Fruit fly (Drosophila melanogaster) whole organism, prepupa: Measurements from ENCODE around the gene NT1.

Source experiments
- Blimp-1 ChIP-seq: fragments of 200-800 bp; sonication (Bioruptor generic); optimal IDR thresholded peaks from 3 replicates; lab custom pipeline; 2017; ENCODE audit warnings: missing biosample characterization, missing genetic modification characterization, mild to moderate bottlenecking, moderate library complexity, missing genetic modification reagents
- CG10669 ChIP-seq: fragments of 200-800 bp; sonication (Bioruptor generic); optimal IDR thresholded peaks from 3 replicates; lab custom pipeline; 2018; ENCODE audit warnings: missing biosample characterization, mild to moderate bottlenecking, missing genetic modification characterization, moderate library complexity
- CG11294 ChIP-seq: fragments of 200-800 bp; sonication (Bioruptor generic); IDR thresholded peaks from 2 replicates; pipeline ENCODE4 v1.3.6; 2022; ENCODE audit warnings: missing biosample characterization, missing genetic modification characterization
- CG11762 ChIP-seq: fragments of 200-800 bp; sonication (Bioruptor generic); optimal IDR thresholded peaks from 3 replicates; lab custom pipeline; 2016; ENCODE audit warnings: missing biosample characterization, missing genetic modification characterization; ENCODE audit not compliant: insufficient read depth
- CG11902 ChIP-seq: fragments of 200-800 bp; sonication (Bioruptor generic); optimal IDR thresholded peaks from 3 replicates; lab custom pipeline; 2016; ENCODE audit warnings: missing biosample characterization, missing genetic modification characterization
- CG1621 ChIP-seq: fragments of 200-800 bp; sonication (Bioruptor generic); optimal IDR thresholded peaks from 3 replicates; lab custom pipeline; 2018; ENCODE audit warnings: missing biosample characterization, mild to moderate bottlenecking, missing genetic modification characterization
- CG16779 ChIP-seq: fragments of 200-800 bp; sonication (Bioruptor generic); optimal IDR thresholded peaks from 3 replicates; lab custom pipeline; 2017; ENCODE audit warnings: missing biosample characterization, mild to moderate bottlenecking, missing genetic modification characterization
- CG32006 ChIP-seq: fragments of 200-800 bp; sonication (Bioruptor generic); optimal IDR thresholded peaks from 3 replicates; lab custom pipeline; 2017; ENCODE audit warnings: missing biosample characterization, mild to moderate bottlenecking, missing genetic modification characterization
- CG3919 ChIP-seq: fragments of 200-800 bp; sonication (Bioruptor generic); optimal IDR thresholded peaks from 3 replicates; lab custom pipeline; 2016; ENCODE audit warnings: missing biosample characterization, missing genetic modification characterization
- CG4318 ChIP-seq: fragments of 200-800 bp; sonication (Bioruptor generic); optimal IDR thresholded peaks from 3 replicates; lab custom pipeline; 2017; ENCODE audit warnings: missing biosample characterization, mild to moderate bottlenecking, missing genetic modification characterization
- CG6163 ChIP-seq: fragments of 200-800 bp; sonication (Bioruptor generic); IDR thresholded peaks from 3 replicates; pipeline ENCODE4 v1.3.6; 2022; ENCODE audit warnings: missing biosample characterization, missing genetic modification characterization
- CG6792 ChIP-seq: fragments of 200-800 bp; sonication (Bioruptor generic); optimal IDR thresholded peaks from 3 replicates; lab custom pipeline; 2016; ENCODE audit warnings: missing biosample characterization, missing genetic modification characterization
- CG6808 ChIP-seq: fragments of 200-800 bp; sonication (Bioruptor generic); optimal IDR thresholded peaks from 3 replicates; lab custom pipeline; 2017; ENCODE audit warnings: missing biosample characterization, missing genetic modification characterization, mild to moderate bottlenecking, moderate library complexity, missing genetic modification reagents
- CG7368 ChIP-seq: fragments of 200-800 bp; sonication (Bioruptor generic); optimal IDR thresholded peaks from 3 replicates; lab custom pipeline; 2016; ENCODE audit warnings: missing biosample characterization, missing genetic modification characterization
- CG8319 ChIP-seq: fragments of 200-800 bp; sonication (Bioruptor generic); optimal IDR thresholded peaks from 3 replicates; lab custom pipeline; 2016; ENCODE audit warnings: missing biosample characterization, missing genetic modification characterization
- CG8632 ChIP-seq: fragments of 200-800 bp; sonication (Bioruptor generic); optimal IDR thresholded peaks from 3 replicates; lab custom pipeline; 2016; ENCODE audit warnings: missing biosample characterization, missing genetic modification characterization
- CG9139 ChIP-seq: fragments of 200-800 bp; sonication (Bioruptor generic); optimal IDR thresholded peaks from 3 replicates; lab custom pipeline; 2017; ENCODE audit warnings: missing biosample characterization, mild to moderate bottlenecking, missing genetic modification characterization
- Eip78C ChIP-seq: fragments of 200-800 bp; sonication (Bioruptor generic); peaks from one replicate; lab custom pipeline; 2016; ENCODE audit warnings: missing biosample characterization, missing genetic modification characterization
- Ets96B ChIP-seq: fragments of 200-800 bp; optimal IDR thresholded peaks from 2 replicates; lab custom pipeline; 2019; ENCODE audit warnings: missing biosample characterization, mild to moderate bottlenecking, missing genetic modification characterization, moderate library complexity
- Gug ChIP-seq: fragments of 200-800 bp; sonication (Bioruptor generic); IDR thresholded peaks from 2 replicates; pipeline ENCODE4 v1.3.6; 2022; ENCODE audit warnings: missing biosample characterization, missing genetic modification characterization
- Hr38 ChIP-seq: sonication (Bioruptor generic); optimal IDR thresholded peaks from 2 replicates; lab custom pipeline; 2016; ENCODE audit warnings: missing biosample characterization, missing genetic modification characterization
- Met ChIP-seq: fragments of 200-800 bp; sonication (Bioruptor generic); optimal IDR thresholded peaks from 3 replicates; lab custom pipeline; 2016; ENCODE audit warnings: missing biosample characterization, missing genetic modification characterization
- OdsH ChIP-seq: fragments of 200-800 bp; sonication (Bioruptor generic); optimal IDR thresholded peaks from 3 replicates; lab custom pipeline; 2016; ENCODE audit warnings: missing biosample characterization, missing genetic modification characterization
- Smox ChIP-seq: fragments of 200-800 bp; sonication (Bioruptor generic); optimal IDR thresholded peaks from 3 replicates; lab custom pipeline; 2016; ENCODE audit warnings: missing biosample characterization, missing genetic modification characterization
- Sox15 ChIP-seq: fragments of 200-800 bp; sonication (Bioruptor generic); optimal IDR thresholded peaks from 3 replicates; lab custom pipeline; 2016; ENCODE audit warnings: missing biosample characterization, missing genetic modification characterization
- achi ChIP-seq: fragments of 200-800 bp; sonication (Bioruptor generic); optimal IDR thresholded peaks from 3 replicates; lab custom pipeline; 2016; ENCODE audit warnings: missing biosample characterization, missing genetic modification characterization
- cyc ChIP-seq: fragments of 200-800 bp; sonication (Bioruptor generic); optimal IDR thresholded peaks from 3 replicates; lab custom pipeline; 2016; ENCODE audit warnings: missing biosample characterization, missing genetic modification characterization
- esn ChIP-seq: fragments of 200-800 bp; sonication (Bioruptor generic); optimal IDR thresholded peaks from 2 replicates; lab custom pipeline; 2016; ENCODE audit warnings: missing biosample characterization, mild to moderate bottlenecking, missing genetic modification characterization, moderate library complexity
- fd85E ChIP-seq: fragments of 200-800 bp; sonication (Bioruptor generic); optimal IDR thresholded peaks from 3 replicates; lab custom pipeline; 2016; ENCODE audit warnings: missing biosample characterization, missing genetic modification characterization
- fkh ChIP-seq: fragments of 200-800 bp; sonication (Bioruptor generic); optimal IDR thresholded peaks from 3 replicates; lab custom pipeline; 2017; ENCODE audit warnings: missing biosample characterization, mild to moderate bottlenecking, missing genetic modification characterization, moderate library complexity
- pdm3 ChIP-seq: fragments of 200-800 bp; sonication (Bioruptor generic); optimal IDR thresholded peaks from 3 replicates; lab custom pipeline; 2016; ENCODE audit warnings: missing biosample characterization, missing genetic modification characterization
- salr ChIP-seq, 2 experiments: fragments of 200-800 bp; sonication (Bioruptor generic); optimal IDR thresholded peaks; 3 replicates each; lab custom pipeline; 2016 to 2018; ENCODE audit warnings: missing biosample characterization in 2 of 2, missing genetic modification characterization in 2 of 2, mild to moderate bottlenecking in 1 of 2
- spab ChIP-seq: fragments of 200-800 bp; sonication (Bioruptor generic); optimal IDR thresholded peaks from 2 replicates; lab custom pipeline; 2017; ENCODE audit warnings: missing biosample characterization, mild to moderate bottlenecking, missing genetic modification characterization, missing genetic modification reagents
- ss ChIP-seq, 2 experiments: fragments of 200-800 bp; sonication (Bioruptor generic); optimal IDR thresholded peaks; 2 replicates in 1 of 2; 3 replicates in 1 of 2; lab custom pipeline; 2017 to 2018; ENCODE audit warnings: mild to moderate bottlenecking in 2 of 2, missing biosample characterization in 2 of 2, missing genetic modification characterization in 2 of 2, moderate library complexity in 1 of 2
- vri ChIP-seq: fragments of 200-800 bp; sonication (Bioruptor generic); optimal IDR thresholded peaks from 3 replicates; lab custom pipeline; 2016; ENCODE audit warnings: missing biosample characterization, mild to moderate bottlenecking, missing genetic modification characterization

NT1 gene

DNA sequence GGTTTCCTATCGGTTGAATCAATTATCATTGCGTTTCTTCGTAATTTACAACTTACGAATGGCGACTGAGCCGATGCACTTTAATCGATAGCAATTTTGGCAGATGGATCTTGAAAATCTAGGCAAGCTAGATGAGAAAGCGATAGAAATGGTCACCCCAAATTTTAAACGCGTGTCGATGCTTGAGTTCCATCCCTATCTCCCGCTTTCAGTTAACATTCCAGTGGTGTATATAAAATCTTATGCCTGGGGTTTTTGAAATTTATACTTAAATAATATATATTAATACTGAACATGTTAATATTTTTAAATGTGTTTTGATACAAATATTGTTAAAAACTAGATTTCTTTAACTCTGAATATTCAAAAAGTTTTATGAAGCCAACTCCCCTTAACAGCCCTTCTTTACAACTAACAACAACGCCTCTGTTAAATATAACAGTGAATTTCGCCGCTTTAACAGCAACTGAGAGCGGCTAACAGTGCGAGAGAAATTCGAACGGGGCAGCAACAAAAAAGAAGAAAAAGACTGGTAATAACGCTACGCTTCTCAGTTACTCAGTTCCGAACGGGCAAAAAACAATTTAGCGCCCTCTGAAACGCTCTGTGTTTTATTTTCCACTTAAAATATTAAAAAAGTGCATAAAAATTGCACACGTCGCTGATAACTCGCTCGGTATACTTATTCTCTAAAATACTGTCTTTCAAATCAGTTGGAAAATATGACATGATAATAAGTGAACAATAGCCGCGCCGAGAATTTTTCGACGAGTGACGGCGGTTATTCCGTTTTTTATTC is 33.5 kb upstream of the NT1 start, which contains the start of gene CG11357 (continued):
- TF ChIP-seq CG6792 (peak; percentile 98), pdm3 (GFP tag; lab: Kevin White, UChicago) (peak; percentile 95), CG7368 (GFP tag; lab: Kevin White, UChicago) (peak; percentile 94), CG11902 (GFP tag; lab: Kevin White, UChicago) (peak; percentile 93), Sox15 (GFP tag; lab: Kevin White, UChicago) (peak; percentile 94), CG10669 (GFP tag; lab: Kevin White, UChicago) (peak; percentile 98), CG6163 (peak; percentile 99), OdsH (GFP tag; lab: Kevin White, UChicago) (peak; percentile 99), CG8319 (GFP tag; lab: Kevin White, UChicago) (peak; percentile 91), CG8632 (peak; percentile 99), CG9139 (GFP tag; lab: Kevin White, UChicago) (peak; percentile 97), Smox (GFP tag; lab: Kevin White, UChicago) (peak; percentile 95), CG11294 (peak; percentile 98), fkh (GFP tag; lab: Kevin White, UChicago) (peak; percentile 81), esn (GFP tag; lab: Kevin White, UChicago) (peak; percentile 98), Met (GFP tag; lab: Kevin White, UChicago) (peak; percentile 96), CG1621 (peak; percentile 95), Blimp-1 (GFP tag; lab: Kevin White, UChicago) (peak; percentile 92), vri (GFP tag; lab: Kevin White, UChicago) (peak; percentile 94), CG4318 (GFP tag; lab: Kevin White, UChicago) (peak; percentile 93), ss (GFP tag; optimal IDR thresholded peaks at IDR 0.05; lab: Kevin White, UChicago) (peak; percentile 98), CG16779 (tag; lab: Kevin White, UChicago) (peak; percentile 99), Hr38 (GFP tag; lab: Kevin White, UChicago) (no peak), cyc (peak; percentile 94), CG11762 (GFP tag; lab: Kevin White, UChicago) (peak; percentile 91), spab (GFP tag; lab: Kevin White, UChicago) (peak; percentile 96)

DNA sequence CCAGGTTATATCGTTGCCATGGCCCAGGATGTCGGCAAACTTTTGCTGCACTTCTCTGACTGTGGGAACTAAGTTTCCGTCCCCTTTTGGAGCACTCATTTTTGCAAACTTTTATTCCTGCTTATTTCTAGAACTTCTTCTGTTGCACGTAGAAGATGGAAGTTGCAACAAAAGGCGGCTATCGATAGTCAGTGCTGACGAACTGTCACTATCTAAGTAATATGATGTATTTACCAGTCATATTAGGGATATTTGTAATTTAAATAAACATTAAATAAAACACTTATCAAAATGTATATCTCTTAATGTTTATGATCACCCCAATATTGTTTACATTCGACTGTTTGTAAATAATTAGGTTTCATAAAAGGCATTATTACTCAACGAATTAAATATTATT is 32.8 kb upstream of the NT1 start, which contains the start of gene CG32243:
TSS of gene CG32243 (minus strand) at position 175 of the 400 bp plus-strand sequence.
- no peak for TF ChIP-seq CG7368 (GFP tag; lab: Kevin White, UChicago)
- TF ChIP-seq achi (GFP tag; lab: Kevin White, UChicago): peak; percentile 72
- no peak for TF ChIP-seq Gug (GFP tag; lab: Robert Waterston, UW)
- no peak for TF ChIP-seq CG8632

DNA sequence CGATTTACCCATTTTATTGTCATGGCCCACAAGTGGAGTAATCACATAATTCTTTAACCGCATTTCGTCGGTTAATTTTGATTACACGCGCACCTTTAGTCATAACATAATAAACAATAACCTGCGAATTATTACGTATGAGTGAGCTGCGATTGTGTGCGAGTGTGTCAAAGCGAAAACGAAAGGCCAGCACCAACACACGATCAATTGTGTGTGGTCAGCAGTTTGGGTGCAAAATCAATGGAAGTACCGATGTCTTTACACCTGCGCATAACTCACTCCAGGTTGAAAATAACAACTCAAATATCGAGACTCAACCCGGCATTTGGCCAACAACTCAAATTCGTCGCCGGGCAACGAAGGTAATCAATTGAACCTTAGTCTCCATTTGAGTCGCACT is 26.2 kb upstream of the NT1 start:
- TF ChIP-seq CG3919 (GFP tag; lab: Kevin White, UChicago): no peak
- peak; percentile 51 for TF ChIP-seq Blimp-1 (GFP tag; lab: Kevin White, UChicago)
- TF ChIP-seq Ets96B (tag; lab: Kevin White, UChicago): no peak
- no peak for TF ChIP-seq CG7368 (GFP tag; lab: Kevin White, UChicago)
- no peak for TF ChIP-seq fd85E (GFP tag; lab: Kevin White, UChicago)
- TF ChIP-seq CG32006 (GFP tag; lab: Kevin White, UChicago): no peak
- no peak for TF ChIP-seq CG6808 (GFP tag; lab: Kevin White, UChicago)
- no peak for TF ChIP-seq CG10669 (GFP tag; lab: Kevin White, UChicago)

DNA sequence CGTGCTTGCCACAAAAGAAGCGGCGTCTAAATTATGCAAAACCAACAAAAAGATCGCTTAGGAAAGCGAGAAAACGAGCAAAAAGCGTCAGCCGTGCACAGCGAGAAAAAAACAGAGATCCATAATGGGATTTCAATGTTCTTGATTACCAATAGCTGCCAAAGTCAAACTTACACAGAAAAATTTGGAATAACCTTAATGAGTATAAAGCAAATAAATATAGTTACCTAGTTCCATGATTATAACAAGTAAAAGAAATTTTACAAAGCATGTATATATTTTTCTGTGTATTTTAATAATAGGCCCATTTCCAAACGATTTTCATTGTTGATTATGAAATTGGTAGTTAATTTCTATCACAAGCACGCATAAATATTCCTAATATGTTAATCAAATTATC is 25.7 kb upstream of the NT1 start:
- TF ChIP-seq fkh (GFP tag; lab: Kevin White, UChicago) (no peak), Eip78C (GFP tag; lab: Kevin White, UChicago) (peak; percentile 37), salr (GFP tag; optimal IDR thresholded peaks at IDR 0.05; lab: Kevin White, UChicago) (no peak)
